Worm (Caenorhabditis elegans) whole organism, midembryonic: Measurements from ENCODE around the gene W01C9.2.

Source experiments
- T22C8.4 ChIP-seq: fragments of 200-800 bp; sonication (Bioruptor generic); IDR thresholded peaks from 2 replicates; pipeline ENCODE4 v1.3.6; 2022; ENCODE audit warnings: missing genetic modification characterization, missing compliant biosample characterization
- cog-1 ChIP-seq: sonication (generic microtip); optimal IDR thresholded peaks from 2 replicates; lab custom pipeline; 2016; ENCODE audit warnings: missing genetic modification characterization, missing compliant biosample characterization
- flt-1 ChIP-seq: fragments of 200-800 bp; sonication (Bioruptor generic); IDR thresholded peaks from 2 replicates; pipeline ENCODE4 v1.3.6; 2022; ENCODE audit warnings: missing genetic modification characterization, missing compliant biosample characterization
- klf-2 ChIP-seq: fragments of 200-800 bp; sonication (Bioruptor generic); conservative IDR thresholded peaks from 2 replicates; pipeline ENCODE4 v1.3.6; 2022; ENCODE audit warnings: missing genetic modification reagents, missing genetic modification characterization, missing compliant biosample characterization
- med-1 ChIP-seq: sonication (generic microtip); optimal IDR thresholded peaks from 2 replicates; lab custom pipeline; 2017; ENCODE audit warnings: missing genetic modification characterization, mild to moderate bottlenecking, missing compliant biosample characterization, antibody characterized with exemption, missing genetic modification reagents; ENCODE audit not compliant: insufficient read depth
- ref-1 ChIP-seq: fragments of 200-800 bp; sonication (Bioruptor generic); conservative IDR thresholded peaks from 2 replicates; pipeline ENCODE4 v1.3.6; 2022; ENCODE audit warnings: missing genetic modification reagents, missing genetic modification characterization, missing compliant biosample characterization
- tab-1 ChIP-seq: fragments of 200-800 bp; sonication (Bioruptor generic); IDR thresholded peaks from 2 replicates; pipeline ENCODE4 v1.3.6; 2022; ENCODE audit warnings: missing genetic modification characterization, missing compliant biosample characterization
- ztf-23 ChIP-seq: fragments of 200-800 bp; sonication (Bioruptor generic); IDR thresholded peaks from 2 replicates; pipeline ENCODE4 v1.3.6; 2022; ENCODE audit warnings: missing genetic modification reagents, missing genetic modification characterization, missing compliant biosample characterization
- ztf-29 ChIP-seq: fragments of 200-800 bp; sonication (Bioruptor generic); IDR thresholded peaks from 2 replicates; pipeline ENCODE4 v1.3.6; 2022; ENCODE audit warnings: missing genetic modification reagents, missing genetic modification characterization, missing compliant biosample characterization

The W01C9.2 gene

DNA sequence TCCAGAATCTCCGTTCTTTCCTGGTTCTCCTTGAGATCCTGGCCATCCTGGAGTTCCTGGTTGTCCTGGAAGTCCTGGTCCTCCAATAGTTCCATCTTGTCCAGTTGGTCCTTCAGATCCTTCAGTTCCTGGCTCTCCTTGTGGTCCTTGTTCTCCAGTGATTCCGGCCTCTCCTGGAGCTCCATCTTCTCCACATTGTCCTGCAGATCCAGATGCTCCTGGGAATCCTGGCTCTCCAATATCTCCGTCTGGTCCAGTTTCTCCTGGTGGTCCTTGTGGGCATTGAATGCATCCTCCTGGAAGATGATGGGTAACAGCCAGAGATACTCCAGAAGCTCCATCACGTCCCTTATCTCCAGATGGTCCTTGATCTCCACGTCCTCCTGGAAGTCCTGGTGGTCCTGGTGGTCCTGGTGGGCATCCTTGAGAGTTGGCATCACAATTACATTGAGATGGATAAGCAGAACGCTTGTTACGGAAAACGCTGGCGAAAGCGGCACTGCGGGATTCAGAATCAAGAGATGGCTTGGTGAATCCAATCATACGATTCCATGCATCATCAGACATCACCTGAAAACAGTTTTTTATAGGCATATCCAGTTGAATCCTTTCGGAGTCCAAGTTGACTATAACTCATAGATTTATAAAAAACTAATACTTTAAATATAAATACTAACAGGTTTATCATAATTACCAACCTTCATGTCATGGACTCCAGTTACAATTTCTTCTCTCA, 32.2 kb downstream of the W01C9.2 start:
- no peak for TF ChIP-seq med-1 (GFP tag; lab: Kevin White, UChicago)
- TF ChIP-seq ztf-23 (GFP tag; lab: Robert Waterston, UW), result no peak
- TF ChIP-seq ztf-29, result no peak
- TF ChIP-seq ref-1, result no peak
- no peak for TF ChIP-seq T22C8.4
- no peak for TF ChIP-seq klf-2 (GFP tag; lab: Robert Waterston, UW)
- TF ChIP-seq cog-1, result no peak
- TF ChIP-seq flt-1 (GFP tag; lab: Robert Waterston, UW), result no peak
- TF ChIP-seq tab-1 (GFP tag; lab: Robert Waterston, UW), result no peak

DNA sequence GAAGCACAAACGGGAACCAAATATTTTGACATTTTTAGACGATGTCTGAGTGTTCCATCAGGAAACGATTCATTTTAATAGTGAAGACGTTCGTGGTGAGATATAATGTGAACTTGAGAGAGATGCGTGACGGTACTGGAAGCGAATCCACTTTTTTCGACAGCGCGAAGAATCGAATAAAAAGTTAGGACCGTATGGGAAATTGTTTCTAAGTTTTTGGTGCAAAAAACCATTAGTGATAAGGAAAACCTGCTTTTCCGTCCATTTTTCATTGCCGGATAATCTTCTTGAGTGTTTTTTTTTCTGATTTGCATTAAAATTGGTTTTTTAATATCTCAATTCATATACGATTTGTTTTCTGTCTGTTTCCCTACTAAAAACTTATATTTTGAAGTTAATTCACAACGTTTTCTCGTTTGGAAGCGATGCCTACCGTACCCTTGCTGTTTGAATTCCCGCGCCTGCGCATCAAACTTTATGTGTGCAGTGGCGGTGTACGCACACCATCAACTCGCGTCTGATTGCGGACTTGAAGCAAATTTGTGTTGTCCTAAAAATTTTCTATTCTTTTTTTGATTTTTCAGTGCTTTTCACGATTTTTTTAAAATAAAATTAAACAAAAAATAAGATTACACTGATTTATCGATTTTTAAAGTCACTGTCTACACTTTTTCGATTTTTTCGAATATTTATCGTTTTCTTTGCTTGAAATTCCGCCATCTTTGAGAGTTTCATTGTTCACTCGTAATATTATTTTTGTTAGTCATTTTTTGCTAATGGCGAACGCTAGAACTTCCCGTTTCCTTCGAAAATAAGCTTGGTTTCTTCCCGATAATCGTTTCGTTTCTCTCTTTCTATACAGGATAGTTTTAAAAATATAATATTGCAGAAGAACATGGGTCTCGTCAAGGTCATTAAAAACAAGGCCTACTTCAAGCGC, 33.1 kb downstream of the W01C9.2 start, which contains the start of the genes col-38 and rpl-5:
col-38 (minus strand) TSS at position 51 of the 940 bp plus-strand sequence.
rpl-5 (plus strand) TSS at position 890 of the 940 bp plus-strand sequence.
- TF ChIP-seq T22C8.4 (no peak), klf-2 (GFP tag; lab: Robert Waterston, UW) (0 out of 2 replicates have a peak, but pooled peaks have one; percentile 9), ztf-23 (GFP tag; lab: Robert Waterston, UW) (peak; percentile 80), ref-1 (no peak), cog-1 (peak; percentile 64), flt-1 (GFP tag; lab: Robert Waterston, UW) (peak; percentile 78), med-1 (GFP tag; lab: Kevin White, UChicago) (no peak), ztf-29 (no peak), tab-1 (GFP tag; lab: Robert Waterston, UW) (no peak; the same call in 1 of the 2 replicates)

DNA sequence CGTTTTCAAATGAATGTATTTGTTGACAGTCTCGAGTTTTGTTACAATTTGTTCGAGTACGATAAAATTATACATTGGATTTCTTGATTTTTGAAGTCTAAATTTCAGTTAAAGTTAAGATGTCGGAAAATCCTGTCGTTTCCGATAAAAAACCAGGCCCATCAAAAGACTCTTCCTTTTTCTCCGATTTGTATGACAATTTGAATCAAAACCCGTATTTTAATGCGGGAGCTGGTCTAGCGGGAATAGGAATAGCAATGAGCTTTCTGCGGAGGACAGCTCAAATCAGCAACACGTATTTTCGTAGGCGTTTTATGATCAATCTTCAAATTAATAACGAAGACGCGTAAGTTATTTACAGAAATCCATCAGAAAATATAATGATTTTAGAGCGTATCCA, 34.8 kb downstream of the W01C9.2 start, which contains the start of gene bcs-1:
bcs-1 (plus strand) TSS at position 109 of the 400 bp plus-strand sequence.
- TF ChIP-seq T22C8.4 (no peak), cog-1 (no peak)

DNA sequence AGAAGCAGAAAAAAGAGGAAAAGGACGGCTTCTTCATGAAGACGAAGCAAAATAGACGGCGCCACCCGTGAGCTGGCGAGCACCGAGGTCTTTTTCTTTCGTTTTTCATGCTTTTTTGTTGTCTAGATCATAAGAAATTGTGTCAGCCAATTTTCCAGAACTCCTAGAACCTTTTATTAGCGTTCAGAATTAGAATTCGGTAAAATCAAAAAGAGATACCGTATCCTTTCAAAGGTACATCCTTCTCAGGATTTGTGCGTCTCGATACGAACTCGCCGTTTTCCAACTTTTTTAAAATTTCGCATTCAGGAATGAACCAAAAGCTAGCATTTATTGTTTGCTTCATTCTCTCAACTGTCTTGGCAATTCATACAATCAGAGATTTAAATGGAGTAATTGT, 36.9 kb downstream of the W01C9.2 start, which contains the start of gene F54C9.7:
F54C9.7 (plus strand) TSS at position 301 of the 400 bp plus-strand sequence.
- TF ChIP-seq med-1 (GFP tag; lab: Kevin White, UChicago) (no peak), T22C8.4 (no peak), cog-1 (no peak), tab-1 (GFP tag; lab: Robert Waterston, UW) (no peak), ztf-29 (no peak), ref-1 (no peak), klf-2 (GFP tag; lab: Robert Waterston, UW) (no peak), ztf-23 (GFP tag; lab: Robert Waterston, UW) (no peak), flt-1 (GFP tag; lab: Robert Waterston, UW) (no peak)

DNA sequence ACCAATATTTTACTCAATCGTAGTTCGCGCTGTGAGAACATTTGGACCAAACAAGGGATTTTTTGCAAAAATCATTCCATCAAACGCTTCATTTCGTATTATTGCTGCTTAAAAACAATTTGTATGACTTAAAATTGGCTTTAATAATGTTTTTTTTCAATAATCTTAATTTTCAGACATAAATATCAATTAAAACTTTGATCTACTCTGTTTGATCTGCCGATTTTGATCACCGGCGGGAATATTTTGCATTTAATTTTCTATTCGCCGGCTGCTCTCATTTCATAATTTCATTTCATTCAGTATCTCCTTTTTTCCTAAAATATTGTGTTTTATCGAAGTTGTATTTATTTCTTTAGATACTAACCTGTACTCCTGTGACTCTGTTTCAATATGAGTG, 39.0 kb downstream of the W01C9.2 start, which contains the start of gene puf-5:
puf-5 (plus strand) TSS at position 358 of the 400 bp plus-strand sequence.
- TF ChIP-seq med-1 (GFP tag; lab: Kevin White, UChicago) (no peak), T22C8.4 (no peak), klf-2 (GFP tag; lab: Robert Waterston, UW) (no peak), ztf-23 (GFP tag; lab: Robert Waterston, UW) (no peak), cog-1 (no peak), tab-1 (GFP tag; lab: Robert Waterston, UW) (no peak), flt-1 (GFP tag; lab: Robert Waterston, UW) (no peak), ref-1 (no peak), ztf-29 (no peak)

DNA sequence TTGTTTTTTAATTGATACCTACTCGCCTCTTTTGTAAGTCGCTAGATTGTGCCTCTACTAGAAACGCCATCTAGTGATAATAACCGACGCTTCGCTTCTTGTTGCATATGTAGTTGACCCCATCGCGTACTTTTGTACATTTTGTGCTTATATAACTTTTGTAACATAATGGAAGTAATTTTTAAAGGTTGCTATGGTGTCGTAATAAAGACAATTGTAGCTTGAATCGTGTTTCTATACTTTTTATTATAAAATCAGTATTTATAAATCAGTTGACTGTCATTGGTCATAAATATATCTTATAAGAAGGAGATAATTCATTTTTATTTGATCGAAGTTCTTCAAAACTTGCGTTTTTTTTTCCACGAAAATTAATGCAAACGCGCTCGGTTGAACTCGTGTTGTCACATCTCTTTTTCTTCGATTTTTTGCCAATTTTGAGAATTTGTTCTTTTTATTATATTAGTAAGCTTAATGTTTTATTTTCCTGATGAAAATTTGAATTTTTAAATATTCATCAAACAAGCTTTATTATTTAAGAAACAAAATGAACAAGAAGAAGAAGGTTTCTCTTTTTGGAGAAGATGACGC, 41.4 kb downstream of the W01C9.2 start, which contains the start of gene F54C9.9:
F54C9.9 (plus strand) TSS at position 541 of the 591 bp plus-strand sequence.
- no peak for TF ChIP-seq T22C8.4
- no peak for TF ChIP-seq cog-1

DNA sequence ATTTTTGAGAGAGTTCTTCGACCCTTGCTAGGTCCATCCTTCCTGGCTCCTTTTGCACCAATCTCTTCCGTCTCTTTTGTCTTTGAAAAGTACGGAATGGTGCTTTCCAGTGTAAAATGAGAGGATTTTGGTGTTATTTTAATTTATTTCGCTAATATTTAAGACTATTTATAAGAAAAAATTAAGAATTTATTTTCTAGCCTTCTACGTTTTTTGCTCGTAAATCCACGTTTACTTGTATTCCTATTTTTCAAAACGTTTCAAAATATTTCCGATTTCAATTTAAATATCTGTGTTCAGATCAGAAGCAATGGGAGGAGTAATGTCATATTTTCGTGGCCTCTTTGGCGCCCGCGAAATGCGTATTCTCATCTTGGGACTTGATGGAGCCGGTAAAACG, 45.5 kb downstream of the W01C9.2 start, which contains the start of gene arl-1:
arl-1 (plus strand) TSS at position 301 of the 400 bp plus-strand sequence.
- TF ChIP-seq cog-1 (no peak), flt-1 (GFP tag; lab: Robert Waterston, UW) (no peak), med-1 (GFP tag; lab: Kevin White, UChicago) (no peak), klf-2 (GFP tag; lab: Robert Waterston, UW) (no peak), ztf-29 (no peak), T22C8.4 (no peak), tab-1 (GFP tag; lab: Robert Waterston, UW) (no peak), ztf-23 (GFP tag; lab: Robert Waterston, UW) (no peak), ref-1 (no peak)

DNA sequence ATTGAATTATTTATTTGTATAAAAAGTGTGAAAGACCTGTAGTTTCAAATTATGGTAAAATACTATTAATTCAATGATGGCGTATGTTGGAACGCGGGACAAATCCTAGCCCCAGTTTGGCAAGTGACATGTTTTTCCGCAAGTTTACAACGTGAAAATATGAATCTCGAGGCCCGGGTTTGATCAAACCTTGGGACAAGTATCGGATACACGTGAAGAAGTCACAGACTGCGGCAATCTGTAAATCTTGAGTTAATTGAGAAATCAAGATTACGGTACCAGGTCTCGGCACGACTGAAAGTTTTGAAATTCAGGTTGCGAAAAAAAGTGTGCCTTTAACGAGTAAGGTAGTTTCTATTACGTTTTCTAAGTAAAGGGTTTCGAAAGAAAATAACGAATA, 46.9 kb downstream of the W01C9.2 start:
- TF ChIP-seq flt-1 (GFP tag; lab: Robert Waterston, UW) (no peak), ztf-29 (no peak), T22C8.4 (no peak), ztf-23 (GFP tag; lab: Robert Waterston, UW) (no peak), cog-1 (no peak), ref-1 (no peak), klf-2 (GFP tag; lab: Robert Waterston, UW) (no peak), tab-1 (GFP tag; lab: Robert Waterston, UW) (no peak), med-1 (GFP tag; lab: Kevin White, UChicago) (no peak)

DNA sequence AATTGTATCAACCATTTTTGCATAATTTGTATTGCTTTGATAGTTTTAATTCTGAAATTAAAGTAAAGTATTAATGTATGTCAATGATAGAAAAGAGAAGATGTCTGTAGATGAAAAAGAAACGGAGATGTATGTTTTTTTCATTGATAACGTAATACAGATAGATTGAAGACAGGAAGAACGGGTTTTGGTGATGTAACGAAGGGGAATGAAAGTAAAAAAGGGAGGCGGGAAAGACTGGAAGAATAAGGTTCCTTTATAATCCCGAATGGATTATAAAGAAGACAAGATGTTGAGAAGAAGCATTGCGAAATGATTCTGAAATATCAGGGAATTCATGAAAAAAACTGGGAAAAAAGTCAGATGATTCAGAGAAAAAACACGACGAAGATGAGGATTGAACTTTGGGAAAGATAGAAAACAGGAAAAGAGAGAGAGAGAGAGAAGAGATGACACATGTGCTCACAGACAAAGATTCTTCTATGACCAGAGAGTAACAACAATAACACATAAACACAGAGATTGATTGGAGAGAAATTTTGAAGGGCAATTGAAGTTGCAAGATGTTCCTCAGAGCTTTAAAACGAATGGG, 49.0 kb downstream of the W01C9.2 start, which contains the start of gene F54C9.11:
F54C9.11 (minus strand) TSS at position 51 of the 592 bp plus-strand sequence.
- TF ChIP-seq med-1 (GFP tag; lab: Kevin White, UChicago) (no peak), ztf-29 (no peak), tab-1 (GFP tag; lab: Robert Waterston, UW) (no peak), T22C8.4 (no peak), cog-1 (no peak), ref-1 (no peak), klf-2 (GFP tag; lab: Robert Waterston, UW) (no peak), flt-1 (GFP tag; lab: Robert Waterston, UW) (no peak)
